Worm (Caenorhabditis elegans) whole organism, midembryonic: ENCODE measurements around the gene R09B5.11.

Source experiments
- cog-1 ChIP-seq: sonication (generic microtip); optimal IDR thresholded peaks from 2 replicates; lab custom pipeline; 2016; ENCODE audit warnings: missing genetic modification characterization, missing compliant biosample characterization
- flt-1 ChIP-seq: fragments of 200-800 bp; sonication (Bioruptor generic); IDR thresholded peaks from 2 replicates; pipeline ENCODE4 v1.3.6; 2022; ENCODE audit warnings: missing genetic modification characterization, missing compliant biosample characterization
- ref-1 ChIP-seq: fragments of 200-800 bp; sonication (Bioruptor generic); conservative IDR thresholded peaks from 2 replicates; pipeline ENCODE4 v1.3.6; 2022; ENCODE audit warnings: missing genetic modification reagents, missing genetic modification characterization, missing compliant biosample characterization

ce11 chrV:1456614-1457013 is 17.6 kb downstream of the R09B5.11 start:
- TF ChIP-seq ref-1 (GFP tag; lab: Robert Waterston, UW) (no peak), flt-1 (GFP tag; lab: Robert Waterston, UW) (no peak), cog-1 (tag; lab: Kevin White, UChicago) (no peak)
